Fruit fly (Drosophila melanogaster) whole organism: ENCODE measurements around the gene ppk8.

Source experiments
- CG8478 ChIP-seq: fragments of >200 bp; optimal IDR thresholded peaks from 2 replicates; lab custom pipeline; 2018; ENCODE audit warnings: inconsistent platforms
- Dll ChIP-seq: fragments of >200 bp; optimal IDR thresholded peaks from 2 replicates; lab custom pipeline; 2017
- EcR ChIP-seq, 2 experiments: fragments of >200 bp; optimal IDR thresholded peaks; 2 replicates each; lab custom pipeline; 2017; ENCODE audit warnings: missing biosample characterization in 2 of 2, missing genetic modification characterization in 2 of 2, missing genetic modification reagents in 2 of 2
- pan ChIP-seq: fragments of >200 bp; optimal IDR thresholded peaks from 2 replicates; lab custom pipeline; 2017
- psq ChIP-seq: fragments of >200 bp; optimal IDR thresholded peaks from 2 replicates; lab custom pipeline; 2017
- usp ChIP-seq: fragments of >200 bp; optimal IDR thresholded peaks from 2 replicates; lab custom pipeline; 2017; ENCODE audit warnings: missing biosample characterization, missing genetic modification characterization, mixed read lengths

ppk8 gene

dm6 chrX:3557512-3557911, at the start of gene ppk8:
ppk8 (plus strand) TSS chrX:3557812.
- TF ChIP-seq pan (no peak), Dll (lab: Kevin White, UChicago) (no peak), CG8478 (lab: Kevin White, UChicago) (no peak), psq (no peak), usp (GFP tag; lab: Kevin White, UChicago) (no peak), EcR (GFP tag; optimal IDR thresholded peaks at IDR 0.05; lab: Kevin White, UChicago) (no peak)

dm6 chrX:3514016-3514415, 43.6 kb upstream of the ppk8 start, which contains the start of gene CG13021:
CG13021 (plus strand) TSS chrX:3514316.
- TF ChIP-seq psq (no peak), Dll (lab: Kevin White, UChicago) (no peak), pan (no peak), usp (GFP tag; lab: Kevin White, UChicago) (no peak), EcR (GFP tag; optimal IDR thresholded peaks at IDR 0.05; lab: Kevin White, UChicago) (no peak), CG8478 (lab: Kevin White, UChicago) (no peak)

- TF ChIP-seq CG8478 (lab: Kevin White, UChicago) (no peak), psq (no peak), usp (GFP tag; lab: Kevin White, UChicago) (no peak), Dll (lab: Kevin White, UChicago) (no peak), pan (no peak), EcR (GFP tag; optimal IDR thresholded peaks at IDR 0.05; lab: Kevin White, UChicago) (no peak)
These were observed 26.9 kb upstream of the ppk8 start for dm6 chrX:3530696-3531095.

- TF ChIP-seq CG8478 (lab: Kevin White, UChicago), result no peak
- no peak for TF ChIP-seq pan
- no peak for TF ChIP-seq usp (GFP tag; lab: Kevin White, UChicago)
- no peak for TF ChIP-seq EcR (GFP tag; optimal IDR thresholded peaks at IDR 0.05; lab: Kevin White, UChicago)
- TF ChIP-seq Dll (lab: Kevin White, UChicago), result no peak
- no peak for TF ChIP-seq psq
These were observed 18.8 kb upstream of the ppk8 start for dm6 chrX:3538775-3539174.

- no peak for TF ChIP-seq usp (GFP tag; lab: Kevin White, UChicago)
- TF ChIP-seq pan, result no peak
- no peak for TF ChIP-seq EcR (GFP tag; optimal IDR thresholded peaks at IDR 0.05; lab: Kevin White, UChicago)
- TF ChIP-seq CG8478 (lab: Kevin White, UChicago), result no peak
- TF ChIP-seq psq, result no peak
- no peak for TF ChIP-seq Dll (lab: Kevin White, UChicago)
These were observed 11.6 kb upstream of the ppk8 start for dm6 chrX:3545849-3546518.

dm6 chrX:3548568-3548967, 9.0 kb upstream of the ppk8 start:
- TF ChIP-seq Dll (lab: Kevin White, UChicago) (no peak), CG8478 (lab: Kevin White, UChicago) (no peak), pan (no peak), EcR (GFP tag; optimal IDR thresholded peaks at IDR 0.05; lab: Kevin White, UChicago) (no peak), usp (GFP tag; lab: Kevin White, UChicago) (no peak), psq (no peak)

- TF ChIP-seq Dll (lab: Kevin White, UChicago) (no peak), pan (no peak), CG8478 (lab: Kevin White, UChicago) (no peak), usp (GFP tag; lab: Kevin White, UChicago) (no peak), psq (no peak), EcR (GFP tag; optimal IDR thresholded peaks at IDR 0.05; lab: Kevin White, UChicago) (no peak)
These were observed 8.3 kb upstream of the ppk8 start for dm6 chrX:3549275-3549674.

- TF ChIP-seq psq (no peak), usp (GFP tag; lab: Kevin White, UChicago) (no peak), pan (no peak), Dll (lab: Kevin White, UChicago) (no peak), EcR (GFP tag; optimal IDR thresholded peaks at IDR 0.05; lab: Kevin White, UChicago) (no peak), CG8478 (lab: Kevin White, UChicago) (no peak)
These were observed 2.3 kb upstream of the ppk8 start for dm6 chrX:3555190-3555849.

dm6 chrX:3558372-3558771, 760 bp downstream of the ppk8 start:
- TF ChIP-seq Dll (lab: Kevin White, UChicago) (no peak), usp (GFP tag; lab: Kevin White, UChicago) (no peak), EcR (GFP tag; optimal IDR thresholded peaks at IDR 0.05; lab: Kevin White, UChicago) (no peak), CG8478 (lab: Kevin White, UChicago) (no peak), psq (no peak), pan (no peak)

dm6 chrX:3570249-3570648, 12.6 kb downstream of the ppk8 start:
- TF ChIP-seq CG8478 (lab: Kevin White, UChicago) (no peak), Dll (lab: Kevin White, UChicago) (no peak), psq (no peak), EcR (GFP tag; optimal IDR thresholded peaks at IDR 0.05; lab: Kevin White, UChicago) (no peak), usp (GFP tag; lab: Kevin White, UChicago) (no peak), pan (no peak)

- TF ChIP-seq psq, result no peak
- no peak for TF ChIP-seq CG8478 (lab: Kevin White, UChicago)
- no peak for TF ChIP-seq pan
- no peak for TF ChIP-seq Dll (lab: Kevin White, UChicago)
These were observed 13.9 kb downstream of the ppk8 start, which contains the start of gene DIP-alpha for dm6 chrX:3571549-3571948. DIP-alpha (minus strand) TSS chrX:3571649.
